Worm (Caenorhabditis elegans): ENCODE results near the gene Y39A1A.22.

DNA sequence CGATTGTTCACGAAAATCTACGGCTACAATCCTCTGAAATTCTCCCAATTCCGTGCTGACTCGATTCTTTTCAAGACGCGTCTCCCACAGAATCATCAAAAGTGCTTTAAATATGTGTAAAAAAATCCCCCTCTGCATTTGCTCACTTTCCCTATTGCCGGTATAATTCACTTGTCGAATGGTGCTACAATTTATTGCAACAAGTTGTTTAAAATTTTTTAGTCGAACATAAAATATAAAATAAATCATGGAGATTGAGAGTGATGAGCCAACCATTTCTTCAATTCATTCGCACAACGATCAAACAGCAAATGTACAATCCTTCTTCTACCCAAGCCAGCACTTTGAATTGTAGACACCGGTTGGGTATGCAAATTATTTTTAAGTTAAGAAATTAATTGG lies 39.6 kb upstream of the Y39A1A.22 start:
- TF ChIP-seq hlh-13 (GFP tag; optimal IDR thresholded peaks at IDR 0.05) (no peak), unc-42 (tag; optimal IDR thresholded peaks at IDR 0.05) (no peak)
